Fruit fly (Drosophila melanogaster): Measurements from ENCODE around the gene CYLD.

CYLD gene

dm6 chr2L:10263343-10263744 lies 36.3 kb downstream of the CYLD start, which contains the start of gene Rsf1 (continued):
- TF ChIP-seq fd102C (GFP tag; optimal IDR thresholded peaks at IDR 0.05) (no peak), CG32767 (GFP tag; IDR thresholded peaks at IDR 0.05) (peak; percentile 86), Xbp1 (GFP tag; optimal IDR thresholded peaks at IDR 0.05) (no peak), exex (tag; optimal IDR thresholded peaks at IDR 0.05) (no peak), pfk (GFP tag; optimal IDR thresholded peaks at IDR 0.05) (peak; percentile 92), tin (GFP tag; optimal IDR thresholded peaks at IDR 0.05) (no peak), CG13424 (tag; optimal IDR thresholded peaks at IDR 0.05) (no peak), CG17385 (GFP tag; optimal IDR thresholded peaks at IDR 0.05) (no peak), phol (tag; optimal IDR thresholded peaks at IDR 0.05) (peak; percentile 21), CrebB (tag; optimal IDR thresholded peaks at IDR 0.05) (no peak), Oaz (GFP tag; IDR thresholded peaks at IDR 0.05) (no peak), CG3838 (GFP tag; optimal IDR thresholded peaks at IDR 0.05) (no peak), pros (GFP tag; optimal IDR thresholded peaks at IDR 0.05) (no peak), row (GFP tag; IDR thresholded peaks at IDR 0.05) (peak; percentile 62; the same call in 2 of the 3 replicates), CG9797 (GFP tag; optimal IDR thresholded peaks at IDR 0.05) (no peak), sens-2 (GFP tag; IDR thresholded peaks at IDR 0.05) (no peak), hb (GFP tag; IDR thresholded peaks at IDR 0.05; ENCODE audit: partially characterized antibody) (no peak), Rx (GFP tag; IDR thresholded peaks at IDR 0.05) (no peak), HmgZ (tag; optimal IDR thresholded peaks at IDR 0.05) (no peak), HLH4C (GFP tag; IDR thresholded peaks at IDR 0.05; ENCODE audit: partially characterized antibody) (no peak), CG9609 (GFP tag; optimal IDR thresholded peaks at IDR 0.05) (no peak), Dad (GFP tag; optimal IDR thresholded peaks at IDR 0.05) (no peak), cato (GFP tag; optimal IDR thresholded peaks at IDR 0.05; ENCODE audit: borderline replicate concordance) (no peak), Ptx1 (GFP tag; IDR thresholded peaks at IDR 0.05) (no peak), dm (GFP tag; optimal IDR thresholded peaks at IDR 0.05) (no peak), pzg (GFP tag; optimal IDR thresholded peaks at IDR 0.05) (peak; percentile 38), Ravus (GFP tag; IDR thresholded peaks at IDR 0.05) (no peak), fru (optimal IDR thresholded peaks at IDR 0.05) (no peak), CG33213 (GFP tag; optimal IDR thresholded peaks at IDR 0.05) (no peak), Poxn (GFP tag; IDR thresholded peaks at IDR 0.05) (no peak), CG33557 (GFP tag; optimal IDR thresholded peaks at IDR 0.05) (no peak), emc (GFP tag; optimal IDR thresholded peaks at IDR 0.05) (no peak), tx (GFP tag; optimal IDR thresholded peaks at IDR 0.05) (no peak), Rfx (GFP tag; IDR thresholded peaks at IDR 0.05) (no peak), shn (GFP tag; optimal IDR thresholded peaks at IDR 0.05) (no peak), Hr3 (GFP tag; optimal IDR thresholded peaks at IDR 0.05) (no peak), Neu2 (GFP tag; optimal IDR thresholded peaks at IDR 0.05; ENCODE audit: borderline replicate concordance) (no peak), CG16863 (GFP tag; optimal IDR thresholded peaks at IDR 0.05) (no peak), CG14965 (GFP tag; optimal IDR thresholded peaks at IDR 0.05; ENCODE audit: borderline replicate concordance) (no peak), CG4707 (GFP tag; optimal IDR thresholded peaks at IDR 0.05) (no peak), Optix (GFP tag; IDR thresholded peaks at IDR 0.05) (no peak), lov (optimal IDR thresholded peaks at IDR 0.05) (no peak), lov (GFP tag; IDR thresholded peaks at IDR 0.05) (no peak), CG9876 (GFP tag; optimal IDR thresholded peaks at IDR 0.05) (no peak), z (GFP tag; IDR thresholded peaks at IDR 0.05) (no peak), ssp (GFP tag; IDR thresholded peaks at IDR 0.05) (peak; percentile 81), ind (GFP tag; optimal IDR thresholded peaks at IDR 0.05) (no peak), hbn (GFP tag; IDR thresholded peaks at IDR 0.05; ENCODE audit: partially characterized antibody) (no peak), jigr1 (GFP tag; IDR thresholded peaks at IDR 0.05) (no peak; the same call in 2 of the 3 replicates), MBD-R2 (GFP tag; IDR thresholded peaks at IDR 0.05) (peak; percentile 77), CG18476 (GFP tag; optimal IDR thresholded peaks at IDR 0.05) (no peak), CG6654 (GFP tag; optimal IDR thresholded peaks at IDR 0.05) (no peak), CG1603 (tag; optimal IDR thresholded peaks at IDR 0.05) (peak; percentile 100)
